Fruit fly (Drosophila melanogaster) whole organism: ENCODE measurements around the gene CG8004.

Source experiments
- CG8478 ChIP-seq: fragments of >200 bp; optimal IDR thresholded peaks from 2 replicates; lab custom pipeline; 2018; ENCODE audit warnings: inconsistent platforms
- Dll ChIP-seq: fragments of >200 bp; optimal IDR thresholded peaks from 2 replicates; lab custom pipeline; 2017
- pan ChIP-seq: fragments of >200 bp; optimal IDR thresholded peaks from 2 replicates; lab custom pipeline; 2017

DNA sequence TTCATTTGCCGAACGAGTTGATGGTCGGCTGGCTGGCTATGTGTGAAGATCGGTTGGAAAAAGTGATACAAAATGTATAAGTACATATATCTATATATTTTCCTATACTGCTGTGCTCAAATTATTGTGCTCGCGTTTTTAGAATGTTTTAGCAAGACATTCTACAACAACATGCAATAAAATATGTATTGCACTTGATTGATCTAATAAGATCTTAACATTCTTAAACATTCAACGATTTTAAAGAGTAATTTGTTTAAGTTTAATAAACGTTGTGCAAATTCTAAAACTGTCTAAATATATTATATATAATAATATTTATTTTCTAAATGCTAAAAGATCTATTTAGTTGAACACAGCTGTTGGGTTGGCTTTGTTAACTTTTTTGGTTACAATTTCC lies 12.0 kb upstream of the CG8004 start:
- TF ChIP-seq Dll (lab: Kevin White, UChicago): no peak
- TF ChIP-seq pan: no peak
- no peak for TF ChIP-seq CG8478 (lab: Kevin White, UChicago)
